Fruit fly (Drosophila melanogaster) whole organism, embryonic: ENCODE measurements around the gene Uggt.

Experiments
- ATbp ChIP-seq: fragments of 200-800 bp; sonication (Bioruptor generic); optimal IDR thresholded peaks from 2 replicates; lab custom pipeline; 2017; ENCODE audit warnings: missing biosample characterization, mild to moderate bottlenecking, missing genetic modification characterization, missing genetic modification reagents
- Atf-2 ChIP-seq: fragments of 200-800 bp; sonication (Bioruptor generic); optimal IDR thresholded peaks from 2 replicates; lab custom pipeline; 2016; ENCODE audit warnings: missing biosample characterization, missing genetic modification characterization
- Atf3 ChIP-seq: fragments of 200-800 bp; sonication (Bioruptor generic); optimal IDR thresholded peaks from 3 replicates; lab custom pipeline; 2016; ENCODE audit warnings: missing biosample characterization, missing genetic modification characterization
- Bteb2 ChIP-seq: fragments of 200-800 bp; sonication (Bioruptor generic); optimal IDR thresholded peaks from 2 replicates; lab custom pipeline; 2016; ENCODE audit warnings: missing biosample characterization, missing genetic modification characterization
- CG11085 ChIP-seq: fragments of 200-800 bp; sonication (Bioruptor generic); IDR thresholded peaks from 2 replicates; pipeline ENCODE4 v1.3.6; 2022; ENCODE audit warnings: missing biosample characterization, missing genetic modification characterization
- CG12744 ChIP-seq: fragments of 200-800 bp; sonication (Bioruptor generic); optimal IDR thresholded peaks from 2 replicates; lab custom pipeline; 2016; ENCODE audit warnings: missing biosample characterization, missing genetic modification characterization
- CG1529 ChIP-seq: fragments of 200-800 bp; sonication (Bioruptor generic); optimal IDR thresholded peaks from 3 replicates; lab custom pipeline; 2018; ENCODE audit warnings: missing biosample characterization, missing genetic modification characterization
- CG15696 ChIP-seq: fragments of 200-800 bp; sonication (Bioruptor generic); optimal IDR thresholded peaks from 2 replicates; lab custom pipeline; 2019; ENCODE audit warnings: missing biosample characterization, mild to moderate bottlenecking, missing genetic modification characterization, moderate library complexity
- CG16779 ChIP-seq: fragments of 200-800 bp; sonication (Bioruptor generic); IDR thresholded peaks from 2 replicates; pipeline ENCODE4 v1.3.6; 2022; ENCODE audit warnings: missing biosample characterization, missing genetic modification characterization
- CG17359 ChIP-seq: fragments of 200-800 bp; sonication (Bioruptor generic); optimal IDR thresholded peaks from 3 replicates; lab custom pipeline; 2018; ENCODE audit warnings: missing biosample characterization, mild to moderate bottlenecking, missing genetic modification characterization, moderate library complexity
- CG17829 ChIP-seq: fragments of 200-800 bp; optimal IDR thresholded peaks from 2 replicates; lab custom pipeline; 2019; ENCODE audit warnings: missing biosample characterization, mild to moderate bottlenecking, missing genetic modification characterization, moderate library complexity
- CG18599 ChIP-seq: fragments of 200-800 bp; sonication (Bioruptor generic); optimal IDR thresholded peaks from 3 replicates; lab custom pipeline; 2017; ENCODE audit warnings: missing biosample characterization, missing genetic modification characterization, mild to moderate bottlenecking, moderate library complexity, missing genetic modification reagents
- CG2116 ChIP-seq: fragments of 200-800 bp; sonication (Bioruptor generic); optimal IDR thresholded peaks from 3 replicates; lab custom pipeline; 2018; ENCODE audit warnings: missing biosample characterization, mild to moderate bottlenecking, missing genetic modification characterization
- CG2129 ChIP-seq: fragments of 200-800 bp; sonication (Bioruptor generic); IDR thresholded peaks from 2 replicates; pipeline ENCODE4 v1.3.6; 2022; ENCODE audit warnings: missing biosample characterization, missing genetic modification characterization; ENCODE audit not compliant: partially characterized antibody
- CG2712 ChIP-seq: fragments of 200-800 bp; optimal IDR thresholded peaks from 3 replicates; lab custom pipeline; 2019; ENCODE audit warnings: missing biosample characterization, mild to moderate bottlenecking, missing genetic modification characterization, moderate library complexity
- CG2889 ChIP-seq: fragments of 200-800 bp; sonication (Bioruptor generic); IDR thresholded peaks from 3 replicates; pipeline ENCODE4 v1.3.6; 2022; ENCODE audit warnings: missing biosample characterization, missing genetic modification characterization
- CG31441 ChIP-seq: fragments of 200-800 bp; sonication (Bioruptor generic); IDR thresholded peaks from 2 replicates; pipeline ENCODE4 v1.3.6; 2022; ENCODE audit warnings: missing biosample characterization, missing genetic modification characterization
- CG3163 ChIP-seq: fragments of 200-800 bp; sonication (Bioruptor generic); optimal IDR thresholded peaks from 3 replicates; lab custom pipeline; 2016; ENCODE audit warnings: missing biosample characterization, missing genetic modification characterization
- CG34422 ChIP-seq: fragments of 200-800 bp; sonication (Bioruptor generic); IDR thresholded peaks from 3 replicates; pipeline ENCODE4 v1.3.6; 2022; ENCODE audit warnings: missing biosample characterization, missing genetic modification characterization
- CG6683 ChIP-seq: fragments of 200-800 bp; sonication (Bioruptor generic); optimal IDR thresholded peaks from 2 replicates; lab custom pipeline; 2017; ENCODE audit warnings: missing biosample characterization, mild to moderate bottlenecking, missing genetic modification characterization, missing genetic modification reagents
- CoRest ChIP-seq: fragments of 200-800 bp; sonication (Bioruptor generic); optimal IDR thresholded peaks from 3 replicates; lab custom pipeline; 2018; ENCODE audit warnings: missing biosample characterization, mild to moderate bottlenecking, missing genetic modification characterization, moderate library complexity
- Eip74EF ChIP-seq, 2 experiments: fragments of 200-800 bp in 1 of 2; fragments of >200 bp in 1 of 2; sonication (Bioruptor generic) in 1 of 2; optimal IDR thresholded peaks; 2 replicates each; lab custom pipeline; 2017 to 2019; ENCODE audit warnings: missing biosample characterization in 2 of 2, missing genetic modification characterization in 2 of 2, mild to moderate bottlenecking in 1 of 2, moderate library complexity in 1 of 2
- HLH3B ChIP-seq: fragments of 200-800 bp; sonication (Bioruptor generic); IDR thresholded peaks from 2 replicates; pipeline ENCODE4 v1.3.6; 2022; ENCODE audit warnings: missing biosample characterization, missing genetic modification characterization
- Hr51 ChIP-seq, 2 experiments: fragments of 200-800 bp; sonication (Bioruptor generic); optimal IDR thresholded peaks; 2 replicates in 1 of 2; 3 replicates in 1 of 2; lab custom pipeline; 2016 to 2018; ENCODE audit warnings: missing biosample characterization in 2 of 2, missing genetic modification characterization in 2 of 2, mild to moderate bottlenecking in 1 of 2, moderate library complexity in 1 of 2
- Lhr ChIP-seq: fragments of 200-800 bp; sonication (Bioruptor generic); optimal IDR thresholded peaks from 3 replicates; lab custom pipeline; 2017; ENCODE audit warnings: mild to moderate bottlenecking, missing biosample characterization, missing genetic modification reagents, missing genetic modification characterization
- MESR4 ChIP-seq: fragments of 200-800 bp; sonication (Bioruptor generic); optimal IDR thresholded peaks from 2 replicates; lab custom pipeline; 2018; ENCODE audit warnings: missing biosample characterization, mild to moderate bottlenecking, missing genetic modification characterization, moderate library complexity
- Mrtf ChIP-seq: fragments of 200-800 bp; sonication (Bioruptor generic); IDR thresholded peaks from 3 replicates; pipeline ENCODE4 v1.3.6; 2022; ENCODE audit warnings: missing biosample characterization, missing genetic modification characterization
- NC2β ChIP-seq: fragments of 200-800 bp; sonication (Bioruptor generic); optimal IDR thresholded peaks from 2 replicates; lab custom pipeline; 2016; ENCODE audit warnings: missing biosample characterization, missing genetic modification characterization
- Nf-YA ChIP-seq: fragments of 200-800 bp; sonication (Bioruptor generic); IDR thresholded peaks from 2 replicates; pipeline ENCODE4 v1.3.6; 2022; ENCODE audit warnings: missing biosample characterization, missing genetic modification characterization
- Optix ChIP-seq: fragments of 200-800 bp; sonication (Bioruptor generic); IDR thresholded peaks from 3 replicates; pipeline ENCODE4 v1.3.6; 2022; ENCODE audit warnings: missing biosample characterization, missing genetic modification characterization
- PHDP ChIP-seq: fragments of 200-800 bp; sonication (Bioruptor generic); optimal IDR thresholded peaks from 3 replicates; lab custom pipeline; 2018; ENCODE audit warnings: missing biosample characterization, mild to moderate bottlenecking, missing genetic modification characterization, moderate library complexity
- Ravus ChIP-seq: fragments of 200-800 bp; sonication (Bioruptor generic); IDR thresholded peaks from 2 replicates; pipeline ENCODE4 v1.3.6; 2022; ENCODE audit warnings: missing biosample characterization, missing genetic modification characterization
- br ChIP-seq: fragments of >200 bp; optimal IDR thresholded peaks from 2 replicates; lab custom pipeline; 2017
- bsh ChIP-seq, 2 experiments: fragments of 200-800 bp; sonication (Bioruptor generic); optimal IDR thresholded peaks; 2 replicates each; lab custom pipeline; 2017 to 2018; ENCODE audit warnings: mild to moderate bottlenecking in 2 of 2, missing biosample characterization in 2 of 2, missing genetic modification characterization in 2 of 2, moderate library complexity in 1 of 2
- ci ChIP-seq: fragments of 200-800 bp; sonication (Bioruptor generic); IDR thresholded peaks from 3 replicates; pipeline ENCODE4 v1.3.6; 2022; ENCODE audit warnings: missing biosample characterization, missing genetic modification characterization
- dm ChIP-seq: fragments of 200-800 bp; sonication (Bioruptor generic); optimal IDR thresholded peaks from 3 replicates; lab custom pipeline; 2016; ENCODE audit warnings: missing biosample characterization, missing genetic modification characterization
- dysf ChIP-seq: fragments of 200-800 bp; sonication (Bioruptor generic); IDR thresholded peaks from 3 replicates; pipeline ENCODE4 v1.3.6; 2022; ENCODE audit warnings: missing biosample characterization, missing genetic modification characterization
- fu2 ChIP-seq: fragments of 200-800 bp; sonication (Bioruptor generic); optimal IDR thresholded peaks from 2 replicates; lab custom pipeline; 2016; ENCODE audit warnings: missing biosample characterization, missing genetic modification characterization
- gsb ChIP-seq: fragments of 200-800 bp; sonication (Bioruptor generic); IDR thresholded peaks from 2 replicates; pipeline ENCODE4 v1.3.6; 2022; ENCODE audit warnings: missing biosample characterization, missing genetic modification characterization
- knrl ChIP-seq: fragments of 200-800 bp; sonication (Bioruptor generic); IDR thresholded peaks from 3 replicates; pipeline ENCODE4 v1.3.6; 2022; ENCODE audit warnings: missing biosample characterization, missing genetic modification characterization; ENCODE audit not compliant: partially characterized antibody
- lilli ChIP-seq: fragments of 200-800 bp; sonication (Bioruptor generic); optimal IDR thresholded peaks from 3 replicates; lab custom pipeline; 2016; ENCODE audit warnings: missing biosample characterization, missing genetic modification characterization
- lov ChIP-seq, 2 experiments: fragments of 200-800 bp in 1 of 2; fragments of >200 bp in 1 of 2; sonication (Bioruptor generic) in 1 of 2; IDR thresholded peaks in 1 of 2; optimal IDR thresholded peaks in 1 of 2; 2 replicates in 1 of 2; 3 replicates in 1 of 2; pipeline versions ENCODE4 v1.3.6 to Lab custom; 2017 to 2022; ENCODE audit warnings: missing biosample characterization in 1 of 2, missing genetic modification characterization in 1 of 2
- mirr ChIP-seq: fragments of 200-800 bp; sonication (Bioruptor generic); optimal IDR thresholded peaks from 3 replicates; lab custom pipeline; 2018; ENCODE audit warnings: missing biosample characterization, mild to moderate bottlenecking, missing genetic modification characterization
- onecut ChIP-seq: fragments of 200-800 bp; sonication (Bioruptor generic); IDR thresholded peaks from 2 replicates; pipeline ENCODE4 v1.3.6; 2022; ENCODE audit warnings: missing biosample characterization, missing genetic modification characterization
- pho ChIP-seq: fragments of 200-800 bp; sonication (Bioruptor generic); optimal IDR thresholded peaks from 2 replicates; lab custom pipeline; 2016; ENCODE audit warnings: missing biosample characterization, missing genetic modification characterization
- schlank ChIP-seq: fragments of 200-800 bp; sonication (Bioruptor generic); optimal IDR thresholded peaks from 2 replicates; lab custom pipeline; 2018; ENCODE audit warnings: missing biosample characterization, mild to moderate bottlenecking, missing genetic modification characterization
- sob ChIP-seq: fragments of 200-800 bp; sonication (Bioruptor generic); IDR thresholded peaks from 2 replicates; pipeline ENCODE4 v1.3.6; 2022; ENCODE audit warnings: missing biosample characterization, missing genetic modification characterization
- tap ChIP-seq: fragments of 200-800 bp; optimal IDR thresholded peaks from 3 replicates; lab custom pipeline; 2019; ENCODE audit warnings: missing biosample characterization, mild to moderate bottlenecking, missing genetic modification characterization, moderate library complexity
- unpg ChIP-seq: fragments of 200-800 bp; sonication (Bioruptor generic); optimal IDR thresholded peaks from 3 replicates; lab custom pipeline; 2018; ENCODE audit warnings: missing biosample characterization, mild to moderate bottlenecking, missing genetic modification characterization, moderate library complexity

Gene Uggt

dm6 chr3L:18869035-18869826, 3.3 kb upstream of the Uggt start, which contains the start of gene Grx1 (continued):
- TF ChIP-seq fu2 (GFP tag; lab: Kevin White, UChicago) (no peak), lilli (GFP tag; lab: Kevin White, UChicago) (peak; percentile 80), Bteb2 (GFP tag; lab: Kevin White, UChicago) (peak; percentile 48), Nf-YA (no peak), CG16779 (GFP tag; lab: Robert Waterston, UW) (no peak), CG12744 (GFP tag; lab: Kevin White, UChicago) (no peak), CG3163 (peak; percentile 17), Atf3 (GFP tag; lab: Kevin White, UChicago) (peak; percentile 8), Mrtf (GFP tag; lab: Robert Waterston, UW) (no peak), CG11085 (GFP tag; lab: Robert Waterston, UW) (no peak), sob (GFP tag; lab: Robert Waterston, UW) (peak; percentile 33; the same call in 1 of the 2 replicates), CoRest (tag; lab: Kevin White, UChicago) (peak; percentile 54), gsb (no peak), HLH3B (GFP tag; lab: Robert Waterston, UW) (peak; percentile 19; the same call in 1 of the 2 replicates), knrl (GFP tag; lab: Robert Waterston, UW) (no peak), CG17829 (tag; lab: Kevin White, UChicago) (peak; percentile 76), dm (GFP tag; lab: Kevin White, UChicago) (peak; percentile 40), br (lab: Kevin White, UChicago) (no peak), bsh (GFP tag; optimal IDR thresholded peaks at IDR 0.05; lab: Kevin White, UChicago) (peak in 1 of 2 experiments; percentile 57), CG17359 (tag; lab: Kevin White, UChicago) (peak; percentile 8), onecut (GFP tag; lab: Robert Waterston, UW) (no peak), dysf (GFP tag; lab: Robert Waterston, UW) (no peak), lov (optimal IDR thresholded peaks at IDR 0.05; lab: Kevin White, UChicago) (no peak), lov (GFP tag; IDR thresholded peaks at IDR 0.05; lab: Robert Waterston, UW) (no peak), CG15696 (tag; lab: Kevin White, UChicago) (peak; percentile 29), CG18599 (GFP tag; lab: Kevin White, UChicago) (peak; percentile 52), CG2712 (tag; lab: Kevin White, UChicago) (peak; percentile 76), tap (tag; lab: Kevin White, UChicago) (peak; percentile 61), ci (GFP tag; lab: Robert Waterston, UW) (0 out of 3 replicates have a peak, but pooled peaks have one; percentile 38), Hr51 (GFP tag; optimal IDR thresholded peaks at IDR 0.05; lab: Kevin White, UChicago) (peak; percentile 16 to 64), CG34422 (GFP tag; lab: Robert Waterston, UW) (no peak), Atf-2 (GFP tag; lab: Kevin White, UChicago) (peak; percentile 36), Ravus (no peak), CG2116 (GFP tag; lab: Kevin White, UChicago) (peak; percentile 66), pho (GFP tag; lab: Kevin White, UChicago) (peak; percentile 50), NC2β (GFP tag; lab: Kevin White, UChicago) (peak; percentile 53), CG2889 (GFP tag; lab: Robert Waterston, UW) (no peak), PHDP (tag; lab: Kevin White, UChicago) (peak; percentile 76), CG31441 (GFP tag; lab: Robert Waterston, UW) (peak; percentile 61), CG2129 (GFP tag; lab: Robert Waterston, UW) (no peak), MESR4 (GFP tag; lab: Kevin White, UChicago) (peak; percentile 88), ATbp (GFP tag; lab: Kevin White, UChicago) (peak; percentile 8), CG6683 (GFP tag; lab: Kevin White, UChicago) (no peak), schlank (no peak), mirr (GFP tag; lab: Kevin White, UChicago) (peak; percentile 10), Lhr (GFP tag; lab: Kevin White, UChicago) (peak; percentile 15), CG1529 (GFP tag; lab: Kevin White, UChicago) (peak; percentile 50), Eip74EF (GFP tag; optimal IDR thresholded peaks at IDR 0.05; lab: Kevin White, UChicago) (no peak), Optix (GFP tag; lab: Robert Waterston, UW) (no peak), unpg (GFP tag; lab: Kevin White, UChicago) (peak; percentile 71)
